Fruit fly (Drosophila melanogaster): ENCODE measurements around the gene NPF.

DNA sequence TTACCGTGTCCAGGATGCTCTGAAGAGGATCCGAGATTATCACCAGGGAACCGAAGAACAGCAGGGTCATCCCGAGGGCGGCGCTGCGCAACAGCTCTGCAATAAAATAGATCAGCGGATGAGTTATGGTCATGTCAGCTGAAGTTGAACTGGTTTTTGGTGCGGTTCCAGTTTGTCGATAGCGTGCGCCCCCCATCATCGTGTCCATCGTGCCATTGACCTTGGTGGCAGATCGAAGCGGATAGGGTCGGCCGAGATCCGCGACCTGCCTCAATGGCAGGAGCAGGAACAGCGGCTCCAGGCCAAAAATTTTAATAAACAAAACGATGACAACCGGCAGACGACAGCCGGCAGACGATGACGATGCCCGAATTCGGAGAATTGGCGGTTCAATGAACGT lies 9.4 kb upstream of the NPF start:
- no peak for TF ChIP-seq Mnt (GFP tag; optimal IDR thresholded peaks at IDR 0.05)
- no peak for TF ChIP-seq bab1 (GFP tag; optimal IDR thresholded peaks at IDR 0.05)
